Worm (Caenorhabditis elegans) whole organism, L1 larva: ENCODE results near the gene otpl-3.

ENCODE experiments used
- C04F5.9 ChIP-seq: sonication (generic microtip); optimal IDR thresholded peaks from 2 replicates; lab custom pipeline; 2016; ENCODE audit warnings: missing genetic modification characterization, missing compliant biosample characterization
- C16A3.4 ChIP-seq: fragments of 150-350 bp; optimal IDR thresholded peaks from 2 replicates; lab custom pipeline; 2014; ENCODE audit warnings: missing biosample characterization, missing genetic modification characterization
- blmp-1 ChIP-seq: fragments of 150-350 bp; optimal IDR thresholded peaks from 2 replicates; lab custom pipeline; 2014; ENCODE audit warnings: missing biosample characterization, missing genetic modification characterization
- ceh-88 ChIP-seq: fragments of 200-800 bp; sonication (Bioruptor generic); IDR thresholded peaks from 2 replicates; pipeline ENCODE4 v1.3.6; 2022; ENCODE audit warnings: missing genetic modification characterization, missing compliant biosample characterization
- ceh-90 ChIP-seq: sonication (generic microtip); optimal IDR thresholded peaks from 2 replicates; lab custom pipeline; 2016; ENCODE audit warnings: missing genetic modification characterization, missing compliant biosample characterization
- ces-1 ChIP-seq: fragments of 150-350 bp; optimal IDR thresholded peaks from 2 replicates; lab custom pipeline; 2014; ENCODE audit warnings: missing biosample characterization, missing genetic modification reagents, missing genetic modification characterization
- dpl-1 ChIP-seq, 3 experiments: fragments of 150-350 bp in 2 of 3; sonication (generic microtip) in 1 of 3; optimal IDR thresholded peaks; 2 replicates each; lab custom pipeline; 2014 to 2017; ENCODE audit warnings: missing biosample characterization in 3 of 3, missing genetic modification characterization in 3 of 3, missing genetic modification reagents in 3 of 3
- dsc-1 ChIP-seq: sonication (generic microtip); optimal IDR thresholded peaks from 2 replicates; lab custom pipeline; 2016; ENCODE audit warnings: mild to moderate bottlenecking, missing genetic modification characterization, missing compliant biosample characterization
- efl-1 ChIP-seq, 4 experiments: fragments of 150-350 bp; optimal IDR thresholded peaks in 3 of 4; peaks in 1 of 4; 1 replicate in 1 of 4; 2 replicates in 3 of 4; lab custom pipeline; 2014; ENCODE audit warnings: missing biosample characterization in 2 of 4, missing genetic modification characterization in 2 of 4, missing genetic modification reagents in 2 of 4
- egl-27 ChIP-seq, 2 experiments: fragments of 150-350 bp in 1 of 2; sonication (generic microtip); optimal IDR thresholded peaks; 3 replicates each; lab custom pipeline; 2017 to 2018; ENCODE audit warnings: missing biosample characterization in 2 of 2, missing genetic modification characterization in 2 of 2, missing genetic modification reagents in 2 of 2
- elt-3 ChIP-seq, 6 experiments: fragments of 150-350 bp in 1 of 6; sonication (generic microtip); optimal IDR thresholded peaks; 2 replicates each; lab custom pipeline; 2017 to 2018; ENCODE audit warnings: missing biosample characterization in 6 of 6, missing genetic modification characterization in 6 of 6, inconsistent platforms in 1 of 6
- fkh-10 ChIP-seq: sonication (generic microtip); optimal IDR thresholded peaks from 2 replicates; lab custom pipeline; 2017; ENCODE audit warnings: missing biosample characterization, missing genetic modification reagents, missing genetic modification characterization
- fkh-4 ChIP-seq: sonication (generic microtip); optimal IDR thresholded peaks from 2 replicates; lab custom pipeline; 2016; ENCODE audit warnings: missing compliant biosample characterization, missing genetic modification characterization, borderline replicate concordance
- fkh-8 ChIP-seq: sonication (generic microtip); optimal IDR thresholded peaks from 2 replicates; lab custom pipeline; 2016; ENCODE audit warnings: mild to moderate bottlenecking, missing genetic modification characterization, missing compliant biosample characterization
- isw-1 ChIP-seq: fragments of 200-800 bp; sonication (Bioruptor generic); IDR thresholded peaks from 2 replicates; pipeline ENCODE4 v1.3.6; 2022; ENCODE audit warnings: missing genetic modification characterization, missing compliant biosample characterization
- jun-1 ChIP-seq: fragments of 150-350 bp; optimal IDR thresholded peaks from 2 replicates; lab custom pipeline; 2014; ENCODE audit warnings: missing biosample characterization, missing genetic modification reagents, missing genetic modification characterization
- lin-13 ChIP-seq: fragments of 150-350 bp; optimal IDR thresholded peaks from 2 replicates; lab custom pipeline; 2014; ENCODE audit warnings: missing biosample characterization, missing genetic modification reagents, missing genetic modification characterization
- lin-14 ChIP-seq: fragments of 200-800 bp; sonication (Bioruptor generic); optimal IDR thresholded peaks from 2 replicates; lab custom pipeline; 2018; ENCODE audit warnings: mild to moderate bottlenecking, missing genetic modification characterization, moderate library complexity, missing compliant biosample characterization
- lin-35 ChIP-seq, 2 experiments: fragments of 150-350 bp; optimal IDR thresholded peaks; 2 replicates each; lab custom pipeline; 2014; ENCODE audit warnings: missing biosample characterization in 2 of 2, missing genetic modification characterization in 2 of 2, missing genetic modification reagents in 2 of 2
- lir-3 ChIP-seq: sonication (generic microtip); optimal IDR thresholded peaks from 2 replicates; lab custom pipeline; 2016; ENCODE audit warnings: mild to moderate bottlenecking, missing genetic modification characterization, moderate library complexity, missing compliant biosample characterization; ENCODE audit not compliant: poor library complexity
- lsy-2 ChIP-seq, 2 experiments: fragments of 150-350 bp; optimal IDR thresholded peaks; 2 replicates each; lab custom pipeline; 2014; ENCODE audit warnings: missing biosample characterization in 2 of 2, missing genetic modification characterization in 2 of 2
- mab-9 ChIP-seq: fragments of 200-800 bp; sonication (Bioruptor generic); IDR thresholded peaks from 2 replicates; pipeline ENCODE4 v1.3.6; 2022; ENCODE audit warnings: missing genetic modification reagents, missing genetic modification characterization, missing compliant biosample characterization
- mdl-1 ChIP-seq, 2 experiments: fragments of 150-350 bp; optimal IDR thresholded peaks; 2 replicates each; lab custom pipeline; 2014 to 2017; ENCODE audit warnings: missing biosample characterization in 2 of 2, missing genetic modification characterization in 2 of 2, inconsistent platforms in 1 of 2
- mef-2 ChIP-seq: fragments of 150-350 bp; optimal IDR thresholded peaks from 2 replicates; lab custom pipeline; 2014; ENCODE audit warnings: missing biosample characterization, missing genetic modification characterization
- mep-1 ChIP-seq: fragments of 150-350 bp; optimal IDR thresholded peaks from 2 replicates; lab custom pipeline; 2014; ENCODE audit warnings: missing biosample characterization, missing genetic modification characterization
- nhr-11 ChIP-seq: fragments of 150-350 bp; optimal IDR thresholded peaks from 2 replicates; lab custom pipeline; 2014; ENCODE audit warnings: missing biosample characterization, missing genetic modification characterization
- nhr-12 ChIP-seq: sonication (generic microtip); optimal IDR thresholded peaks from 2 replicates; lab custom pipeline; 2017; ENCODE audit warnings: missing biosample characterization, missing genetic modification characterization
- nhr-19 ChIP-seq: fragments of 200-800 bp; sonication (Bioruptor generic); conservative IDR thresholded peaks from 2 replicates; pipeline ENCODE4 v1.3.6; 2022; ENCODE audit warnings: missing genetic modification characterization, missing compliant biosample characterization
- nhr-237 ChIP-seq: fragments of 150-350 bp; optimal IDR thresholded peaks from 2 replicates; lab custom pipeline; 2014; ENCODE audit warnings: missing biosample characterization, missing genetic modification characterization
- nhr-28 ChIP-seq: fragments of 150-350 bp; optimal IDR thresholded peaks from 2 replicates; lab custom pipeline; 2014; ENCODE audit warnings: missing biosample characterization, missing genetic modification characterization
- nhr-71 ChIP-seq: sonication (generic microtip); optimal IDR thresholded peaks from 2 replicates; lab custom pipeline; 2016; ENCODE audit warnings: mild to moderate bottlenecking, missing genetic modification characterization, moderate library complexity, missing compliant biosample characterization
- nhr-84 ChIP-seq: sonication (generic microtip); optimal IDR thresholded peaks from 2 replicates; lab custom pipeline; 2017; ENCODE audit warnings: missing biosample characterization, missing genetic modification characterization
- nhr-85 ChIP-seq: sonication (generic microtip); peaks from one replicate; lab custom pipeline; 2016; ENCODE audit warnings: missing genetic modification characterization, inconsistent platforms, missing compliant biosample characterization
- pax-3 ChIP-seq: fragments of 200-800 bp; sonication (Bioruptor generic); optimal IDR thresholded peaks from 2 replicates; lab custom pipeline; 2018; ENCODE audit warnings: mild to moderate bottlenecking, missing genetic modification characterization, moderate library complexity, missing compliant biosample characterization
- rnt-1 ChIP-seq: sonication (generic microtip); optimal IDR thresholded peaks from 2 replicates; lab custom pipeline; 2016; ENCODE audit warnings: mild to moderate bottlenecking, missing genetic modification characterization, moderate library complexity, missing compliant biosample characterization
- skn-1 ChIP-seq: fragments of 150-350 bp; optimal IDR thresholded peaks from 2 replicates; lab custom pipeline; 2014; ENCODE audit warnings: missing biosample characterization, missing genetic modification characterization
- snpc-4 ChIP-seq: fragments of 150-350 bp; optimal IDR thresholded peaks from 2 replicates; lab custom pipeline; 2014; ENCODE audit warnings: missing biosample characterization, missing genetic modification characterization
- swsn-7 ChIP-seq: sonication (generic microtip); optimal IDR thresholded peaks from 2 replicates; lab custom pipeline; 2016; ENCODE audit warnings: missing genetic modification characterization, missing compliant biosample characterization
- tbx-2 ChIP-seq: sonication (generic microtip); optimal IDR thresholded peaks from 2 replicates; lab custom pipeline; 2016; ENCODE audit warnings: missing genetic modification characterization, missing compliant biosample characterization
- tlp-1 ChIP-seq: fragments of 150-350 bp; optimal IDR thresholded peaks from 2 replicates; lab custom pipeline; 2014; ENCODE audit warnings: missing biosample characterization, missing genetic modification characterization
- unc-62 ChIP-seq: fragments of 150-350 bp; optimal IDR thresholded peaks from 2 replicates; lab custom pipeline; 2014; ENCODE audit warnings: missing biosample characterization, missing genetic modification reagents, missing genetic modification characterization
- unc-86 ChIP-seq: sonication (generic microtip); optimal IDR thresholded peaks from 2 replicates; lab custom pipeline; 2016; ENCODE audit warnings: missing genetic modification characterization, missing compliant biosample characterization
- unc-98 ChIP-seq: fragments of 200-800 bp; sonication (Bioruptor generic); IDR thresholded peaks from 2 replicates; pipeline ENCODE4 v1.3.6; 2022; ENCODE audit warnings: missing genetic modification characterization, missing compliant biosample characterization
- ztf-11 ChIP-seq, 2 experiments: sonication (generic microtip); optimal IDR thresholded peaks; 2 replicates each; lab custom pipeline; 2016 to 2017; ENCODE audit warnings: missing genetic modification characterization in 2 of 2, missing biosample characterization in 1 of 2, missing compliant biosample characterization in 1 of 2

The otpl-3 gene

ce11 chrX:6902958-6903357 lies 21.6 kb downstream of the otpl-3 start (continued):
- TF ChIP-seq tlp-1 (tag; lab: Kevin White, UChicago) (no peak), pax-3 (tag; lab: Kevin White, UChicago) (no peak), nhr-237 (tag; lab: Kevin White, UChicago) (no peak), isw-1 (GFP tag; lab: Robert Waterston, UW) (no peak), C16A3.4 (peak; percentile 68), ztf-11 (tag; optimal IDR thresholded peaks at IDR 0.05; lab: Kevin White, UChicago) (no peak), lin-13 (GFP tag; lab: Kevin White, UChicago) (peak; percentile 53), lin-14 (GFP tag; lab: Kevin White, UChicago) (peak; percentile 65), mdl-1 (tag; optimal IDR thresholded peaks at IDR 0.05; lab: Kevin White, UChicago) (peak in 1 of 2 experiments; percentile 76), mep-1 (peak; percentile 31), nhr-19 (GFP tag; lab: Robert Waterston, UW) (peak; percentile 65), ces-1 (GFP tag; lab: Kevin White, UChicago) (no peak), elt-3 (tag; optimal IDR thresholded peaks at IDR 0.05; lab: Kevin White, UChicago) (peak in 1 of 6 experiments; percentile 26)

ce11 chrX:6901078-6901477 lies 23.5 kb downstream of the otpl-3 start, which contains the start of gene pes-23:
Gene pes-23 (plus strand): TSS chrX:6901378.
- TF ChIP-seq nhr-19 (GFP tag; lab: Robert Waterston, UW) (no peak), nhr-11 (tag; lab: Kevin White, UChicago) (no peak), nhr-12 (tag; lab: Kevin White, UChicago) (no peak), tbx-2 (tag; lab: Kevin White, UChicago) (no peak), dpl-1 (GFP tag; optimal IDR thresholded peaks at IDR 0.05; lab: Kevin White, UChicago) (no peak), ces-1 (GFP tag; lab: Kevin White, UChicago) (no peak), skn-1 (tag; lab: Kevin White, UChicago) (no peak)

- TF ChIP-seq dpl-1 (GFP tag; optimal IDR thresholded peaks at IDR 0.05; lab: Kevin White, UChicago) (no peak), fkh-4 (tag; lab: Kevin White, UChicago) (no peak), unc-98 (GFP tag; lab: Robert Waterston, UW) (no peak), tbx-2 (tag; lab: Kevin White, UChicago) (no peak), nhr-85 (peak; percentile 53)
- TF ChIP-seq, all 84 proteins: peak for 1
These were observed 24.7 kb downstream of the otpl-3 start, which contains the start of gene F14B8.4 for ce11 chrX:6899848-6900247. Gene F14B8.4 (minus strand): TSS chrX:6899948.

ce11 chrX:6894104-6894503 lies 30.5 kb downstream of the otpl-3 start:
- TF ChIP-seq lsy-2 (tag; optimal IDR thresholded peaks at IDR 0.05; lab: Kevin White, UChicago) (peak in 1 of 2 experiments; percentile 48), fkh-10 (GFP tag; lab: Kevin White, UChicago) (no peak), nhr-28 (no peak), unc-62 (GFP tag; lab: Kevin White, UChicago) (no peak), nhr-84 (no peak), mef-2 (tag; lab: Kevin White, UChicago) (no peak), lin-35 (GFP tag; optimal IDR thresholded peaks at IDR 0.05; lab: Kevin White, UChicago) (no peak), nhr-12 (tag; lab: Kevin White, UChicago) (no peak), ces-1 (GFP tag; lab: Kevin White, UChicago) (no peak), isw-1 (GFP tag; lab: Robert Waterston, UW) (no peak), egl-27 (tag; optimal IDR thresholded peaks at IDR 0.05; lab: Kevin White, UChicago) (no peak), mab-9 (no peak), lir-3 (tag; lab: Kevin White, UChicago) (no peak), blmp-1 (tag; lab: Kevin White, UChicago) (peak; percentile 12), tbx-2 (tag; lab: Kevin White, UChicago) (no peak), unc-86 (tag; lab: Kevin White, UChicago) (no peak), mdl-1 (tag; optimal IDR thresholded peaks at IDR 0.05; lab: Kevin White, UChicago) (no peak), swsn-7 (tag; lab: Kevin White, UChicago) (no peak), lin-14 (GFP tag; lab: Kevin White, UChicago) (peak; percentile 69), nhr-71 (peak; percentile 45), rnt-1 (peak; percentile 42), C04F5.9 (tag; lab: Kevin White, UChicago) (no peak), snpc-4 (tag; lab: Kevin White, UChicago) (no peak), dsc-1 (tag; lab: Kevin White, UChicago) (no peak), ceh-90 (tag; lab: Kevin White, UChicago) (no peak), jun-1 (tag; lab: Kevin White, UChicago) (no peak), fkh-8 (tag; lab: Kevin White, UChicago) (no peak), efl-1 (optimal IDR thresholded peaks at IDR 0.05; lab: Kevin White, UChicago) (no peak), efl-1 (GFP tag; optimal IDR thresholded peaks at IDR 0.05 in 1 of 2; lab: Kevin White, UChicago) (peak in 1 of 2 experiments; percentile 28), ceh-88 (GFP tag; lab: Robert Waterston, UW) (no peak), ztf-11 (tag; optimal IDR thresholded peaks at IDR 0.05; lab: Kevin White, UChicago) (no peak)
